Fruit fly (Drosophila melanogaster) whole organism, wandering third instar larva: ENCODE results near the gene His3.3B.

Experiments used
- CG32264 ChIP-seq: fragments of 200-800 bp; sonication (Bioruptor generic); optimal IDR thresholded peaks from 2 replicates; lab custom pipeline; 2016; ENCODE audit warnings: missing biosample characterization, missing genetic modification characterization
- CG9705 ChIP-seq: fragments of 200-800 bp; sonication (Bioruptor generic); optimal IDR thresholded peaks from 2 replicates; lab custom pipeline; 2018; ENCODE audit warnings: missing biosample characterization, mild to moderate bottlenecking, missing genetic modification characterization
- Dfd ChIP-seq: fragments of >200 bp; optimal IDR thresholded peaks from 2 replicates; lab custom pipeline; 2017; ENCODE audit warnings: missing biosample characterization, missing genetic modification characterization
- Dif ChIP-seq: fragments of 200-275, 200-300 bp; sonication (Bioruptor generic); optimal IDR thresholded peaks from 2 replicates; lab custom pipeline; 2018; ENCODE audit warnings: missing biosample characterization, missing genetic modification characterization; ENCODE audit not compliant: partially characterized antibody
- HLH106 ChIP-seq: fragments of 200-800 bp; optimal IDR thresholded peaks from 3 replicates; lab custom pipeline; 2019; ENCODE audit warnings: missing biosample characterization, mild to moderate bottlenecking, missing genetic modification characterization, moderate library complexity
- Hr83 ChIP-seq: fragments of 200-300 bp; sonication (Bioruptor generic); optimal IDR thresholded peaks from 2 replicates; lab custom pipeline; 2016; ENCODE audit warnings: missing biosample characterization, mild to moderate bottlenecking, missing genetic modification characterization, moderate library complexity; ENCODE audit not compliant: poor library complexity, severe bottlenecking
- N ChIP-seq: fragments of >200 bp; optimal IDR thresholded peaks from 2 replicates; lab custom pipeline; 2018; ENCODE audit warnings: missing biosample characterization, missing external identifiers, missing genetic modification characterization
- OdsH ChIP-seq: fragments of 200-800 bp; sonication (Bioruptor generic); optimal IDR thresholded peaks from 2 replicates; lab custom pipeline; 2016; ENCODE audit warnings: missing biosample characterization, mild to moderate bottlenecking, missing genetic modification characterization
- Rel ChIP-seq, 2 experiments: fragments of 200-800 bp; sonication (Bioruptor generic) in 1 of 2; optimal IDR thresholded peaks; 2 replicates in 1 of 2; 3 replicates in 1 of 2; lab custom pipeline; 2016 to 2019; ENCODE audit warnings: mild to moderate bottlenecking in 2 of 2, missing biosample characterization in 2 of 2, missing genetic modification characterization in 2 of 2, moderate library complexity in 1 of 2
- Sp1 ChIP-seq: fragments of 200-800 bp; sonication (Bioruptor generic); optimal IDR thresholded peaks from 3 replicates; lab custom pipeline; 2019; ENCODE audit warnings: missing biosample characterization, mild to moderate bottlenecking, missing genetic modification characterization, moderate library complexity
- Vsx2 ChIP-seq: fragments of 200-300, 225-300 bp; sonication (Bioruptor generic); optimal IDR thresholded peaks from 2 replicates; lab custom pipeline; 2018; ENCODE audit warnings: missing biosample characterization, missing genetic modification characterization; ENCODE audit not compliant: partially characterized antibody
- br ChIP-seq: fragments of 200-800 bp; sonication (Bioruptor generic); optimal IDR thresholded peaks from 2 replicates; lab custom pipeline; 2016; ENCODE audit warnings: missing biosample characterization, missing genetic modification characterization
- brk ChIP-seq: fragments of 200-800 bp; sonication (Bioruptor generic); optimal IDR thresholded peaks from 2 replicates; lab custom pipeline; 2016; ENCODE audit warnings: missing biosample characterization, mild to moderate bottlenecking, missing genetic modification characterization
- dl ChIP-seq, 2 experiments: fragments of 175-275, 200-275 bp in 1 of 2; fragments of 200-275 bp in 1 of 2; sonication (Bioruptor generic); optimal IDR thresholded peaks; lab custom pipeline; 2018; ENCODE audit warnings: mild to moderate bottlenecking in 2 of 2, missing biosample characterization in 2 of 2, missing genetic modification characterization in 2 of 2, moderate library complexity in 2 of 2; ENCODE audit not compliant: partially characterized antibody in 2 of 2, insufficient read depth in 1 of 2
- dmrt93B ChIP-seq: fragments of 200-800 bp; sonication (Bioruptor generic); optimal IDR thresholded peaks from 2 replicates; lab custom pipeline; 2018; ENCODE audit warnings: missing biosample characterization, mild to moderate bottlenecking, missing genetic modification characterization
- dsf ChIP-seq: sonication (Bioruptor generic); optimal IDR thresholded peaks from 2 replicates; lab custom pipeline; 2016; ENCODE audit warnings: missing biosample characterization, missing genetic modification characterization, borderline replicate concordance
- ey ChIP-seq: fragments of 200-800 bp; sonication (Bioruptor generic); optimal IDR thresholded peaks from 2 replicates; lab custom pipeline; 2016; ENCODE audit warnings: missing biosample characterization, missing genetic modification characterization
- foxo ChIP-seq, 2 experiments: fragments of 200-800 bp; sonication (Bioruptor generic); optimal IDR thresholded peaks; 2 replicates in 1 of 2; 3 replicates in 1 of 2; lab custom pipeline; 2016 to 2017; ENCODE audit warnings: missing biosample characterization in 2 of 2, missing genetic modification characterization in 2 of 2
- fru ChIP-seq: fragments of 200-800 bp; sonication (Bioruptor generic); optimal IDR thresholded peaks from 3 replicates; lab custom pipeline; 2016; ENCODE audit warnings: missing biosample characterization, mild to moderate bottlenecking, missing genetic modification characterization
- h ChIP-seq: fragments of 200-800 bp; sonication (Bioruptor generic); optimal IDR thresholded peaks from 3 replicates; lab custom pipeline; 2016; ENCODE audit warnings: missing biosample characterization, mild to moderate bottlenecking, missing genetic modification characterization
- jim ChIP-seq: fragments of 175-275, 200-325 bp; sonication (Bioruptor generic); optimal IDR thresholded peaks from 2 replicates; lab custom pipeline; 2016; ENCODE audit warnings: missing biosample characterization, mild to moderate bottlenecking, missing genetic modification characterization
- pan ChIP-seq: fragments of >200 bp; optimal IDR thresholded peaks from 2 replicates; lab custom pipeline; 2017
- psq ChIP-seq: fragments of 200-800 bp; sonication (Bioruptor generic); optimal IDR thresholded peaks from 3 replicates; lab custom pipeline; 2017; ENCODE audit warnings: missing biosample characterization, mild to moderate bottlenecking, missing genetic modification characterization, moderate library complexity
- rgr ChIP-seq: fragments of 200-800 bp; sonication (Bioruptor generic); optimal IDR thresholded peaks from 3 replicates; lab custom pipeline; 2016; ENCODE audit warnings: missing biosample characterization, mild to moderate bottlenecking, missing genetic modification characterization
- sage ChIP-seq: fragments of 200-800 bp; sonication (Bioruptor generic); optimal IDR thresholded peaks from 2 replicates; lab custom pipeline; 2016; ENCODE audit warnings: missing biosample characterization, mild to moderate bottlenecking, missing genetic modification characterization
- sv ChIP-seq: fragments of 200-800 bp; sonication (Bioruptor generic); optimal IDR thresholded peaks from 3 replicates; lab custom pipeline; 2016; ENCODE audit warnings: missing biosample characterization, missing genetic modification characterization
- usp ChIP-seq: fragments of >200 bp; optimal IDR thresholded peaks from 2 replicates; lab custom pipeline; 2017; ENCODE audit warnings: missing biosample characterization, missing genetic modification characterization
- woc ChIP-seq: sonication (Bioruptor generic); optimal IDR thresholded peaks from 2 replicates; lab custom pipeline; 2016; ENCODE audit warnings: missing biosample characterization, mild to moderate bottlenecking, missing genetic modification characterization

Gene His3.3B

dm6 chrX:9127264-9128011 is 29.0 kb downstream of the His3.3B start:
- no peak for TF ChIP-seq fru (GFP tag; lab: Kevin White, UChicago)
- no peak for TF ChIP-seq sv (GFP tag; lab: Kevin White, UChicago)
- TF ChIP-seq rgr (GFP tag; lab: Kevin White, UChicago) = no peak
- TF ChIP-seq foxo (GFP tag; optimal IDR thresholded peaks at IDR 0.05; lab: Kevin White, UChicago) = no peak
- no peak for TF ChIP-seq HLH106
- TF ChIP-seq psq (GFP tag; lab: Kevin White, UChicago) = no peak
- no peak for TF ChIP-seq dsf (GFP tag; lab: Kevin White, UChicago)
- no peak for TF ChIP-seq Dif (GFP tag; lab: Kevin White, UChicago)
- TF ChIP-seq sage = no peak
- no peak for TF ChIP-seq usp
- TF ChIP-seq CG9705 (GFP tag; lab: Kevin White, UChicago) = no peak
- TF ChIP-seq jim (GFP tag; lab: Kevin White, UChicago) = no peak
- no peak for TF ChIP-seq brk (GFP tag; lab: Kevin White, UChicago)
- no peak for TF ChIP-seq Dfd (GFP tag; lab: Kevin White, UChicago)
- no peak for TF ChIP-seq Hr83 (GFP tag; lab: Kevin White, UChicago)
- TF ChIP-seq CG32264 (GFP tag; lab: Kevin White, UChicago) = no peak
- TF ChIP-seq pan (lab: Kevin White, UChicago) = no peak
- TF ChIP-seq, all 38 proteins: peak for 0

dm6 chrX:9122492-9122891 is 34.0 kb downstream of the His3.3B start:
- TF ChIP-seq N (GFP tag; lab: Kevin White, UChicago) (no peak), fru (GFP tag; lab: Kevin White, UChicago) (no peak), OdsH (GFP tag; lab: Kevin White, UChicago) (no peak), Vsx2 (GFP tag; lab: Kevin White, UChicago) (no peak), rgr (GFP tag; lab: Kevin White, UChicago) (no peak), br (GFP tag; lab: Kevin White, UChicago) (no peak), Sp1 (GFP tag; lab: Kevin White, UChicago) (no peak)

- TF ChIP-seq dl (GFP tag; optimal IDR thresholded peaks at IDR 0.05; lab: Kevin White, UChicago; ENCODE audit: insufficient read depth in 1 of 2, partially characterized antibody in 2 of 2) (no peak), usp (no peak), sage (no peak), dmrt93B (peak; percentile 7), HLH106 (peak; percentile 26), br (GFP tag; lab: Kevin White, UChicago) (no peak), h (GFP tag; lab: Kevin White, UChicago) (peak; percentile 21), rgr (GFP tag; lab: Kevin White, UChicago) (peak; percentile 30), OdsH (GFP tag; lab: Kevin White, UChicago) (peak; percentile 2), ey (GFP tag; lab: Kevin White, UChicago) (peak; percentile 30), Vsx2 (GFP tag; lab: Kevin White, UChicago) (no peak), Dif (GFP tag; lab: Kevin White, UChicago) (no peak), Dfd (GFP tag; lab: Kevin White, UChicago) (no peak), Rel (GFP tag; optimal IDR thresholded peaks at IDR 0.05; lab: Kevin White, UChicago) (no peak), Rel (tag; optimal IDR thresholded peaks at IDR 0.05; lab: Kevin White, UChicago) (no peak), brk (GFP tag; lab: Kevin White, UChicago) (no peak), fru (GFP tag; lab: Kevin White, UChicago) (peak; percentile 49), foxo (GFP tag; optimal IDR thresholded peaks at IDR 0.05; lab: Kevin White, UChicago) (peak in 1 of 2 experiments; percentile 45), woc (GFP tag; lab: Kevin White, UChicago) (peak; percentile 17)
Observed at dm6 chrX:9120828-9121754, 35.4 kb downstream of the His3.3B start.
